Fruit fly (Drosophila melanogaster): ENCODE measurements around the gene Dcr-1.
A peak's percentile ranks its signal among the peaks of the same experiment; 100 is the strongest.

Gene Dcr-1

DNA sequence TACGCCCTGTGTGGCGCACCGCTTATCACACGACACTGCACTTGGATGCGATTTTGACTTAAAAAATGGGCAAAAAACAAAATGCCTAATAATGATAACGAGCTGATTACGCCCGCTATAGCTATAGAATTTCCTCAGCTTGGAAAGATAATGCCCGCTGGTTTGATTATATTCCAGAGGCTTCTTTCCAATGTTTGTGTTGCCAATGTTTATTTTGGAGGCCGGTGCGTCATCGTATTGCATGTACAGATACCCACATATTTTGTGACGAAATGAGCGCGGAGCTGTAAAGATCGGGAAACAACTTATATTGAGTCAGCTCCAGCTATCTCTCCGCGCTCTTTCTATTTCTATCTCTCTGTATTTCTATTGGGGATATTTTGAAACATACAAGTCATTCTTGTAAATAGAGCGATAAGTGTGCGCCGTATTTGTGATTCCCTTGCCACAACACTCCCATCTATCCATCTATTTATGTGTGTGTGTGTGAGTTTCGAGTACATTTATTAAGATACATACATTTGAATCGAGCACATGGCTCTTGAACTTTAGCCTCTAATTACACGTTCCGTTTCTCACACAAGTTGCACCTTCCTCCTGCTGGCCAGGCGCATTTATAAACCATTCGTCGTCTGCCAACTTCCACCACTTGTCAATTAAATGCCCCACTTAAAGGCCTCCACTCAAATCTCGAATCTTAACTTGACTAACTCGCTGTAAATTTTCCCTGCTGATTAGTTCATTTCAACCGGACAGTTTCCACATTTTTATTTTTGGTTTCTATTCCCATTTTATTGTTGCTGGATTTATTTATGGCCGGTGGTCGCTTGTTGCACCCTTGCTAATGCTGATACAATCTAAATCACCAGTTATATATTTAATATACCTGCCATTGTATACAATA lies 56.6 kb downstream of the Dcr-1 start (continued):
- TF ChIP-seq dm (GFP tag; optimal IDR thresholded peaks at IDR 0.05) = no peak
- TF ChIP-seq Drgx (GFP tag; IDR thresholded peaks at IDR 0.05) = no peak
- no peak for TF ChIP-seq trh (GFP tag; optimal IDR thresholded peaks at IDR 0.05)
- no peak for TF ChIP-seq Nf-YB (GFP tag; optimal IDR thresholded peaks at IDR 0.05)
- TF ChIP-seq gfzf (GFP tag; optimal IDR thresholded peaks at IDR 0.05) = no peak
- TF ChIP-seq CG3995 (GFP tag; optimal IDR thresholded peaks at IDR 0.05) = no peak
- TF ChIP-seq TFAM (GFP tag; optimal IDR thresholded peaks at IDR 0.05) = no peak
- TF ChIP-seq cg (GFP tag; optimal IDR thresholded peaks at IDR 0.05) = peak; percentile 45
- TF ChIP-seq kay (GFP tag; optimal IDR thresholded peaks at IDR 0.05) = peak; percentile 42
- TF ChIP-seq crol (GFP tag; IDR thresholded peaks at IDR 0.05) = no peak
- no peak for TF ChIP-seq CG2889 (GFP tag; IDR thresholded peaks at IDR 0.05)
- TF ChIP-seq ftz-f1 (GFP tag; optimal IDR thresholded peaks at IDR 0.05) = no peak
- no peak for TF ChIP-seq bab2 (GFP tag; optimal IDR thresholded peaks at IDR 0.05)
- TF ChIP-seq Dref (GFP tag; IDR thresholded peaks at IDR 0.05) = no peak
- no peak for TF ChIP-seq zfh2 (GFP tag; optimal IDR thresholded peaks at IDR 0.05)
- no peak for TF ChIP-seq CG10321 (GFP tag; IDR thresholded peaks at IDR 0.05)
- TF ChIP-seq CG16813 (GFP tag; IDR thresholded peaks at IDR 0.05; ENCODE audit: partially characterized antibody) = no peak
- no peak for TF ChIP-seq Adf1 (GFP tag; IDR thresholded peaks at IDR 0.05)
- no peak for TF ChIP-seq fd96Cb (tag; optimal IDR thresholded peaks at IDR 0.05)
- peak; percentile 1 for TF ChIP-seq CG10979 (tag; optimal IDR thresholded peaks at IDR 0.05)
- TF ChIP-seq Ptx1 (GFP tag; IDR thresholded peaks at IDR 0.05) = no peak
- peak; percentile 12 for TF ChIP-seq CG6813 (GFP tag; optimal IDR thresholded peaks at IDR 0.05)
- TF ChIP-seq toy (GFP tag; IDR thresholded peaks at IDR 0.05) = no peak
- TF ChIP-seq chn (GFP tag; optimal IDR thresholded peaks at IDR 0.05) = no peak
- no peak for TF ChIP-seq maf-S (GFP tag; optimal IDR thresholded peaks at IDR 0.05)
- no peak for TF ChIP-seq ems (GFP tag; optimal IDR thresholded peaks at IDR 0.05)
- TF ChIP-seq tup (GFP tag; optimal IDR thresholded peaks at IDR 0.05) = no peak
- TF ChIP-seq CG32772 (GFP tag; IDR thresholded peaks at IDR 0.05) = no peak
- TF ChIP-seq CG7745 (tag; optimal IDR thresholded peaks at IDR 0.05) = no peak
- no peak for TF ChIP-seq CG17802 (tag; optimal IDR thresholded peaks at IDR 0.05)
- TF ChIP-seq CG11247 (GFP tag; IDR thresholded peaks at IDR 0.05) = no peak
- no peak for TF ChIP-seq lilli (GFP tag; optimal IDR thresholded peaks at IDR 0.05)
- TF ChIP-seq schlank (tag; optimal IDR thresholded peaks at IDR 0.05) = no peak
- TF ChIP-seq CG13296 (GFP tag; optimal IDR thresholded peaks at IDR 0.05) = peak; percentile 32
- TF ChIP-seq B-H2 (GFP tag; optimal IDR thresholded peaks at IDR 0.05) = no peak
- TF ChIP-seq usp (GFP tag; optimal IDR thresholded peaks at IDR 0.05) = no peak
- no peak for TF ChIP-seq CG9932 (GFP tag; IDR thresholded peaks at IDR 0.05)
- no peak for TF ChIP-seq CG9876 (GFP tag; optimal IDR thresholded peaks at IDR 0.05)
- TF ChIP-seq Dad (GFP tag; optimal IDR thresholded peaks at IDR 0.05) = no peak
- no peak for TF ChIP-seq CG6683 (GFP tag; optimal IDR thresholded peaks at IDR 0.05)
- TF ChIP-seq gt (GFP tag; IDR thresholded peaks at IDR 0.05) = no peak
- no peak for TF ChIP-seq CG10565 (GFP tag; optimal IDR thresholded peaks at IDR 0.05)
- TF ChIP-seq lmd (GFP tag; IDR thresholded peaks at IDR 0.05) = no peak
- TF ChIP-seq Vsx1 (GFP tag; optimal IDR thresholded peaks at IDR 0.05) = no peak
- peak in 1 of 2 experiments; percentile 63 for TF ChIP-seq Pdp1 (GFP tag; optimal IDR thresholded peaks at IDR 0.05)
- no peak for TF ChIP-seq Elba2 (GFP tag; optimal IDR thresholded peaks at IDR 0.05)
- no peak for TF ChIP-seq CG1647 (GFP tag; optimal IDR thresholded peaks at IDR 0.05)
- no peak for TF ChIP-seq CG8089 (GFP tag; optimal IDR thresholded peaks at IDR 0.05)
- no peak for TF ChIP-seq Hr51 (GFP tag; optimal IDR thresholded peaks at IDR 0.05)
- peak; percentile 29 for TF ChIP-seq kni (GFP tag; optimal IDR thresholded peaks at IDR 0.05)
